Worm (Caenorhabditis elegans) whole organism, young adult: ENCODE results near the gene Y39C12A.9.
A peak's percentile ranks its signal among the peaks of the same experiment; 100 is the strongest.

Source experiments
- B0336.3 ChIP-seq: fragments of 200-800 bp; sonication (Bioruptor generic); IDR thresholded peaks from 2 replicates; pipeline ENCODE4 v1.3.6; 2022; ENCODE audit warnings: missing genetic modification characterization, missing compliant biosample characterization
- F33H1.4 ChIP-seq: fragments of 200-800 bp; sonication (Bioruptor generic); IDR thresholded peaks from 2 replicates; pipeline ENCODE4 v1.3.6; 2022; ENCODE audit warnings: missing genetic modification reagents, missing genetic modification characterization, missing compliant biosample characterization
- F49E8.2 ChIP-seq: sonication (generic microtip); optimal IDR thresholded peaks from 3 replicates; lab custom pipeline; 2017; ENCODE audit warnings: missing genetic modification characterization, mild to moderate bottlenecking, missing compliant biosample characterization, antibody characterized with exemption, moderate library complexity; ENCODE audit not compliant: insufficient read depth
- attf-3 ChIP-seq: fragments of 200-800 bp; sonication (Bioruptor generic); conservative IDR thresholded peaks from 2 replicates; pipeline ENCODE4 v1.3.6; 2022; ENCODE audit warnings: missing genetic modification reagents, missing genetic modification characterization, missing compliant biosample characterization
- cebp-1 ChIP-seq, 2 experiments: fragments of 200-800 bp in 1 of 2; sonication (Bioruptor generic) in 1 of 2; sonication (generic microtip) in 1 of 2; IDR thresholded peaks in 1 of 2; optimal IDR thresholded peaks in 1 of 2; 2 replicates each; pipeline versions ENCODE4 v1.3.6 to Lab custom; 2017 to 2022; ENCODE audit warnings: missing compliant biosample characterization in 2 of 2, missing genetic modification characterization in 2 of 2, mild to moderate bottlenecking in 1 of 2, missing genetic modification reagents in 1 of 2, moderate library complexity in 1 of 2
- hsf-1 ChIP-seq: fragments of 200-800 bp; sonication (Bioruptor generic); IDR thresholded peaks from 2 replicates; pipeline ENCODE4 v1.3.6; 2022; ENCODE audit warnings: missing genetic modification reagents, missing genetic modification characterization, missing compliant biosample characterization
- let-526 ChIP-seq: fragments of 200-800 bp; sonication (Bioruptor generic); IDR thresholded peaks from 2 replicates; pipeline ENCODE4 v1.3.6; 2022; ENCODE audit warnings: missing genetic modification reagents, missing genetic modification characterization, missing compliant biosample characterization
- let-607 ChIP-seq, 2 experiments: fragments of 200-800 bp in 1 of 2; sonication (Bioruptor generic) in 1 of 2; sonication (generic microtip) in 1 of 2; optimal IDR thresholded peaks; 2 replicates each; lab custom pipeline; 2016 to 2018; ENCODE audit warnings: mild to moderate bottlenecking in 2 of 2, missing compliant biosample characterization in 2 of 2, missing genetic modification characterization in 2 of 2, moderate library complexity in 2 of 2, missing genotype in 1 of 2
- madf-6 ChIP-seq: fragments of 200-800 bp; sonication (Bioruptor generic); IDR thresholded peaks from 2 replicates; pipeline ENCODE4 v1.3.6; 2022; ENCODE audit warnings: missing genetic modification reagents, missing genetic modification characterization, missing compliant biosample characterization
- nhr-80 ChIP-seq: sonication (generic microtip); optimal IDR thresholded peaks from 2 replicates; lab custom pipeline; 2016; ENCODE audit warnings: missing genetic modification characterization, missing compliant biosample characterization
- pha-4 ChIP-seq: fragments of 150-350 bp; sonication (generic microtip); optimal IDR thresholded peaks from 2 replicates; lab custom pipeline; 2014; ENCODE audit warnings: missing biosample characterization, missing genetic modification reagents, missing genetic modification characterization
- snpc-3.4 ChIP-seq: sonication (generic microtip); optimal IDR thresholded peaks from 2 replicates; lab custom pipeline; 2017; ENCODE audit warnings: missing genetic modification characterization, mild to moderate bottlenecking, missing compliant biosample characterization, antibody characterized with exemption, moderate library complexity, missing genotype, missing genetic modification reagents

Gene Y39C12A.9

ce11 chrIV:12207873-12208272, 51.1 kb downstream of the Y39C12A.9 start (continued):
- TF ChIP-seq snpc-3.4 (peak; percentile 40), hsf-1 (GFP tag; lab: Robert Waterston, UW) (peak; percentile 13; the same call in 1 of the 2 replicates), F33H1.4 (GFP tag; lab: Robert Waterston, UW) (0 out of 2 replicates have a peak, but pooled peaks have one; percentile 12), pha-4 (tag; lab: Kevin White, UChicago) (peak; percentile 16), B0336.3 (GFP tag; lab: Robert Waterston, UW) (peak; percentile 63; the same call in 1 of the 2 replicates), madf-6 (0 out of 2 replicates have a peak, but pooled peaks have one; percentile 25), F49E8.2 (tag; lab: Kevin White, UChicago) (peak; percentile 33), nhr-80 (no peak), cebp-1 (GFP tag; IDR thresholded peaks at IDR 0.05; lab: Robert Waterston, UW) (no peak), cebp-1 (tag; optimal IDR thresholded peaks at IDR 0.05; lab: Kevin White, UChicago) (peak; percentile 27), let-607 (tag; optimal IDR thresholded peaks at IDR 0.05; lab: Kevin White, UChicago) (peak in 1 of 2 experiments; percentile 0), let-526 (GFP tag; lab: Robert Waterston, UW) (no peak), attf-3 (GFP tag; lab: Robert Waterston, UW) (0 out of 2 replicates have a peak, but pooled peaks have one; percentile 48)
